Worm (Caenorhabditis elegans) whole organism, L3 larva: ENCODE data around the gene F21A3.11.

ENCODE experiments used
- egl-27 ChIP-seq: sonication (generic microtip); optimal IDR thresholded peaks from 4 replicates; lab custom pipeline; 2017; ENCODE audit warnings: missing biosample characterization, missing genetic modification reagents, missing genetic modification characterization
- elt-2 ChIP-seq: sonication (generic microtip); optimal IDR thresholded peaks from 2 replicates; lab custom pipeline; 2016; ENCODE audit warnings: missing genetic modification reagents, mild to moderate bottlenecking, missing genetic modification characterization, missing compliant biosample characterization
- elt-3 ChIP-seq, 3 experiments: fragments of 150-350 bp in 1 of 3; sonication (generic microtip) in 2 of 3; optimal IDR thresholded peaks; 2 replicates in 2 of 3; 4 replicates in 1 of 3; lab custom pipeline; 2014 to 2017; ENCODE audit warnings: missing biosample characterization in 3 of 3, missing genetic modification characterization in 3 of 3
- fos-1 ChIP-seq: fragments of 150-350 bp; optimal IDR thresholded peaks from 2 replicates; lab custom pipeline; 2014; ENCODE audit warnings: missing biosample characterization, missing genetic modification characterization
- jun-1 ChIP-seq: fragments of 150-350 bp; optimal IDR thresholded peaks from 2 replicates; lab custom pipeline; 2014; ENCODE audit warnings: missing biosample characterization, missing genetic modification reagents, missing genetic modification characterization
- lin-15B ChIP-seq: fragments of 150-350 bp; optimal IDR thresholded peaks from 2 replicates; lab custom pipeline; 2014; ENCODE audit warnings: missing biosample characterization, missing genetic modification characterization
- tbx-2 ChIP-seq: sonication (generic microtip); optimal IDR thresholded peaks from 2 replicates; lab custom pipeline; 2016; ENCODE audit warnings: mild to moderate bottlenecking, missing genetic modification characterization, missing compliant biosample characterization
- ztf-11 ChIP-seq: fragments of 150-350 bp; optimal IDR thresholded peaks from 2 replicates; lab custom pipeline; 2014; ENCODE audit warnings: missing biosample characterization, missing genetic modification characterization

DNA sequence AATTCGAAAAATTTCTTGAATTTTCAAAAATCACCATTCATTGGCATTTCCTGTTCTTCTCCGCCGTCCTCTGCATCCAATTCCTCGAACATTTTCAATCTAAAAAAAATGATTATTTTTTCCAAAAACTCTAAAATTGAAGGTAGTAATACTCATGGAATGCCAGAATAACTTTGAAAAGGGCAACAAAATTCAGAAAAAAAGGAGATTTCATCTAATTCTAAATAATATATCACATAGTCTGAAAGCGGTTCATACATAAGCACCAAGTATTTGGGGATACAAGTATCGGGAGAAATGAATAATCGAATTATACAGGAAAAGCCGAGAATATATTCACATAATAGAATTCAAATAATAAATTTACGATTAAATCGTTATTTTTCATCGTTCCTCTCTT lies 42.3 kb upstream of the F21A3.11 start, which contains the start of gene mdt-28:
- TF ChIP-seq lin-15B: no peak
- TF ChIP-seq tbx-2 (tag; lab: Kevin White, UChicago): no peak
- no peak for TF ChIP-seq jun-1 (tag; lab: Kevin White, UChicago)
- TF ChIP-seq elt-2 (tag; lab: Kevin White, UChicago): no peak
- no peak for TF ChIP-seq fos-1
- no peak for TF ChIP-seq ztf-11 (tag; lab: Kevin White, UChicago)
- no peak for TF ChIP-seq elt-3 (tag; optimal IDR thresholded peaks at IDR 0.05; lab: Kevin White, UChicago)
- TF ChIP-seq egl-27 (tag; lab: Kevin White, UChicago): no peak
